Worm (Caenorhabditis elegans): ENCODE data around the gene ZK688.9.

DNA sequence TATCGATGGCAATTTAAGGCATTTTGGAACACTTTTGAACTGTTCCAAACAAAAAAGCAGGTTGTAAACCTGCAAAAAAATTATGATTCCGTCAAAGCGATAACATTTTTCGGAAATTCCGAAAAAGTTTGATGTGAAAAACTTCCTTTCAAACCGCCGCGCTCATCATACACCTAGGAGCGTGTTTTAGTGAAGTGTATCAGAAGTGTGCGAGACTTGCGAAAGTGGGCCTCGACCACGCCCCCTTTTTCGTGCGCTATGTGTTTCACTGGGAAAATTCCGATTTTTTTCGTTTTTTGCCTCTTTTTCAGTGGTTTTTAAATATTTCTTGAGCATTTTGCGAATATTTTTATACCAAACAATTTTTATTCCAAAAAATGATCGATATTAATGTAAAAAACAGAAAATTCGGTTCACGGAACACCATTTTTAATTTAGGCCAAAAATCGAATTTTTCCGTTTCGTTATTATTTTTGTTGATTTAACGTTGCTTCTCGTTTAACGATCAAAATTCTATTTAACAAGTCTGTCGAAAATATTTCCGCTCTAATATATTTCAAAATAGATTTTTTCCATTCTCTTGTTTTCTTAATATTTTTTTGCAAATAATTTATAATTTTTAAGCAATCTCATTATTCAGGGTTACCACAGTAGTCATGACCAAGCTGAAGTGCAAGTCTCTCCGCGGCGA lies 28.2 kb downstream of the ZK688.9 start, which contains the start of gene rpl-35:
- peak; percentile 99 for TF ChIP-seq unc-42 (tag; optimal IDR thresholded peaks at IDR 0.05)
- TF ChIP-seq F13H6.1 (tag; optimal IDR thresholded peaks at IDR 0.05) = peak; percentile 90

Data from whole organism, late embryonic.